Fruit fly (Drosophila melanogaster) whole organism, prepupa: ENCODE data around the gene Wdr24.
A peak's percentile ranks its signal among the peaks of the same experiment; 100 is the strongest.

Experiments
- Blimp-1 ChIP-seq: fragments of 200-800 bp; sonication (Bioruptor generic); optimal IDR thresholded peaks from 3 replicates; lab custom pipeline; 2017; ENCODE audit warnings: missing biosample characterization, missing genetic modification characterization, mild to moderate bottlenecking, moderate library complexity, missing genetic modification reagents
- CG10631 ChIP-seq: fragments of 200-800 bp; sonication (Bioruptor generic); optimal IDR thresholded peaks from 2 replicates; lab custom pipeline; 2016; ENCODE audit warnings: missing biosample characterization, missing genetic modification characterization
- CG11294 ChIP-seq: fragments of 200-800 bp; sonication (Bioruptor generic); IDR thresholded peaks from 2 replicates; pipeline ENCODE4 v1.3.6; 2022; ENCODE audit warnings: missing biosample characterization, missing genetic modification characterization
- CG11762 ChIP-seq: fragments of 200-800 bp; sonication (Bioruptor generic); optimal IDR thresholded peaks from 3 replicates; lab custom pipeline; 2016; ENCODE audit warnings: missing biosample characterization, missing genetic modification characterization; ENCODE audit not compliant: insufficient read depth
- CG11902 ChIP-seq: fragments of 200-800 bp; sonication (Bioruptor generic); optimal IDR thresholded peaks from 3 replicates; lab custom pipeline; 2016; ENCODE audit warnings: missing biosample characterization, missing genetic modification characterization
- CG15336 ChIP-seq: fragments of 200-800 bp; sonication (Bioruptor generic); IDR thresholded peaks from 2 replicates; pipeline ENCODE4 v1.3.6; 2022; ENCODE audit warnings: missing biosample characterization, missing genetic modification characterization
- CG1621 ChIP-seq: fragments of 200-800 bp; sonication (Bioruptor generic); optimal IDR thresholded peaks from 3 replicates; lab custom pipeline; 2018; ENCODE audit warnings: missing biosample characterization, mild to moderate bottlenecking, missing genetic modification characterization
- CG16779 ChIP-seq: fragments of 200-800 bp; sonication (Bioruptor generic); optimal IDR thresholded peaks from 3 replicates; lab custom pipeline; 2017; ENCODE audit warnings: missing biosample characterization, mild to moderate bottlenecking, missing genetic modification characterization
- CG3032 ChIP-seq: fragments of 200-800 bp; optimal IDR thresholded peaks from 2 replicates; lab custom pipeline; 2019; ENCODE audit warnings: missing biosample characterization, mild to moderate bottlenecking, missing genetic modification characterization, moderate library complexity
- CG31627 ChIP-seq: fragments of 200-800 bp; sonication (Bioruptor generic); optimal IDR thresholded peaks from 3 replicates; lab custom pipeline; 2016; ENCODE audit warnings: missing biosample characterization, missing genetic modification characterization
- CG6163 ChIP-seq: fragments of 200-800 bp; sonication (Bioruptor generic); IDR thresholded peaks from 3 replicates; pipeline ENCODE4 v1.3.6; 2022; ENCODE audit warnings: missing biosample characterization, missing genetic modification characterization
- CG6276 ChIP-seq: fragments of 200-800 bp; sonication (Bioruptor generic); optimal IDR thresholded peaks from 2 replicates; lab custom pipeline; 2017; ENCODE audit warnings: missing biosample characterization, mild to moderate bottlenecking, missing genetic modification characterization
- CG6792 ChIP-seq: fragments of 200-800 bp; sonication (Bioruptor generic); optimal IDR thresholded peaks from 3 replicates; lab custom pipeline; 2016; ENCODE audit warnings: missing biosample characterization, missing genetic modification characterization
- CG6808 ChIP-seq: fragments of 200-800 bp; sonication (Bioruptor generic); optimal IDR thresholded peaks from 3 replicates; lab custom pipeline; 2017; ENCODE audit warnings: missing biosample characterization, missing genetic modification characterization, mild to moderate bottlenecking, moderate library complexity, missing genetic modification reagents
- CG6854 ChIP-seq: fragments of 200-800 bp; sonication (Bioruptor generic); optimal IDR thresholded peaks from 2 replicates; lab custom pipeline; 2017; ENCODE audit warnings: missing biosample characterization, mild to moderate bottlenecking, missing genetic modification characterization
- CG8119 ChIP-seq: fragments of 200-800 bp; sonication (Bioruptor generic); IDR thresholded peaks from 3 replicates; pipeline ENCODE4 v1.3.6; 2022; ENCODE audit warnings: missing biosample characterization, missing genetic modification characterization
- CG8319 ChIP-seq: fragments of 200-800 bp; sonication (Bioruptor generic); optimal IDR thresholded peaks from 3 replicates; lab custom pipeline; 2016; ENCODE audit warnings: missing biosample characterization, missing genetic modification characterization
- CG8632 ChIP-seq: fragments of 200-800 bp; sonication (Bioruptor generic); optimal IDR thresholded peaks from 3 replicates; lab custom pipeline; 2016; ENCODE audit warnings: missing biosample characterization, missing genetic modification characterization
- CG9139 ChIP-seq: fragments of 200-800 bp; sonication (Bioruptor generic); optimal IDR thresholded peaks from 3 replicates; lab custom pipeline; 2017; ENCODE audit warnings: missing biosample characterization, mild to moderate bottlenecking, missing genetic modification characterization
- Eip75B ChIP-seq: fragments of 200-800 bp; sonication (Bioruptor generic); optimal IDR thresholded peaks from 3 replicates; lab custom pipeline; 2016; ENCODE audit warnings: missing biosample characterization, missing genetic modification characterization
- Eip93F ChIP-seq: fragments of 200-800 bp; sonication (Bioruptor generic); optimal IDR thresholded peaks from 2 replicates; lab custom pipeline; 2016; ENCODE audit warnings: missing biosample characterization, mild to moderate bottlenecking, missing genetic modification characterization
- Ets21C ChIP-seq: fragments of 200-800 bp; sonication (Bioruptor generic); optimal IDR thresholded peaks from 3 replicates; lab custom pipeline; 2016; ENCODE audit warnings: missing biosample characterization, missing genetic modification characterization
- Ets96B ChIP-seq: fragments of 200-800 bp; optimal IDR thresholded peaks from 2 replicates; lab custom pipeline; 2019; ENCODE audit warnings: missing biosample characterization, mild to moderate bottlenecking, missing genetic modification characterization, moderate library complexity
- Gug ChIP-seq: fragments of 200-800 bp; sonication (Bioruptor generic); IDR thresholded peaks from 2 replicates; pipeline ENCODE4 v1.3.6; 2022; ENCODE audit warnings: missing biosample characterization, missing genetic modification characterization
- Hr38 ChIP-seq: sonication (Bioruptor generic); optimal IDR thresholded peaks from 2 replicates; lab custom pipeline; 2016; ENCODE audit warnings: missing biosample characterization, missing genetic modification characterization
- Hr4 ChIP-seq: fragments of 200-800 bp; sonication (Bioruptor generic); optimal IDR thresholded peaks from 3 replicates; lab custom pipeline; 2016; ENCODE audit warnings: missing biosample characterization, missing genetic modification characterization
- Lpt ChIP-seq: fragments of 200-800 bp; sonication (Bioruptor generic); optimal IDR thresholded peaks from 3 replicates; lab custom pipeline; 2016; ENCODE audit warnings: missing biosample characterization, missing genetic modification characterization
- OdsH ChIP-seq: fragments of 200-800 bp; sonication (Bioruptor generic); optimal IDR thresholded peaks from 3 replicates; lab custom pipeline; 2016; ENCODE audit warnings: missing biosample characterization, missing genetic modification characterization
- Smox ChIP-seq: fragments of 200-800 bp; sonication (Bioruptor generic); optimal IDR thresholded peaks from 3 replicates; lab custom pipeline; 2016; ENCODE audit warnings: missing biosample characterization, missing genetic modification characterization
- Sox102F ChIP-seq: fragments of 200-800 bp; sonication (Bioruptor generic); optimal IDR thresholded peaks from 2 replicates; lab custom pipeline; 2016; ENCODE audit warnings: missing biosample characterization, mild to moderate bottlenecking, missing genetic modification characterization
- Sox14 ChIP-seq: fragments of 200-800 bp; sonication (Bioruptor generic); optimal IDR thresholded peaks from 3 replicates; lab custom pipeline; 2016; ENCODE audit warnings: missing biosample characterization, missing genetic modification characterization
- Sox15 ChIP-seq: fragments of 200-800 bp; sonication (Bioruptor generic); optimal IDR thresholded peaks from 3 replicates; lab custom pipeline; 2016; ENCODE audit warnings: missing biosample characterization, missing genetic modification characterization
- achi ChIP-seq: fragments of 200-800 bp; sonication (Bioruptor generic); optimal IDR thresholded peaks from 3 replicates; lab custom pipeline; 2016; ENCODE audit warnings: missing biosample characterization, missing genetic modification characterization
- acj6 ChIP-seq: fragments of 200-800 bp; sonication (Bioruptor generic); optimal IDR thresholded peaks from 3 replicates; lab custom pipeline; 2016; ENCODE audit warnings: missing biosample characterization, missing genetic modification characterization
- cyc ChIP-seq: fragments of 200-800 bp; sonication (Bioruptor generic); optimal IDR thresholded peaks from 3 replicates; lab custom pipeline; 2016; ENCODE audit warnings: missing biosample characterization, missing genetic modification characterization
- dac ChIP-seq: fragments of 200-800 bp; sonication (Bioruptor generic); optimal IDR thresholded peaks from 2 replicates; lab custom pipeline; 2017; ENCODE audit warnings: missing biosample characterization, mild to moderate bottlenecking, missing genetic modification characterization
- dsx ChIP-seq: fragments of 200-800 bp; optimal IDR thresholded peaks from 3 replicates; lab custom pipeline; 2019; ENCODE audit warnings: missing biosample characterization, mild to moderate bottlenecking, missing genetic modification characterization, moderate library complexity; ENCODE audit not compliant: poor library complexity, severe bottlenecking
- eg ChIP-seq: fragments of 200-800 bp; sonication (Bioruptor generic); IDR thresholded peaks from 3 replicates; pipeline ENCODE4 v1.3.6; 2022; ENCODE audit warnings: missing biosample characterization, missing genetic modification characterization
- fd59A ChIP-seq: fragments of 200-800 bp; sonication (Bioruptor generic); optimal IDR thresholded peaks from 2 replicates; lab custom pipeline; 2017; ENCODE audit warnings: missing biosample characterization, mild to moderate bottlenecking, missing genetic modification characterization, missing genetic modification reagents
- fd85E ChIP-seq: fragments of 200-800 bp; sonication (Bioruptor generic); optimal IDR thresholded peaks from 3 replicates; lab custom pipeline; 2016; ENCODE audit warnings: missing biosample characterization, missing genetic modification characterization
- fkh ChIP-seq: fragments of 200-800 bp; sonication (Bioruptor generic); optimal IDR thresholded peaks from 3 replicates; lab custom pipeline; 2017; ENCODE audit warnings: missing biosample characterization, mild to moderate bottlenecking, missing genetic modification characterization, moderate library complexity
- lz ChIP-seq: fragments of 200-800 bp; sonication (Bioruptor generic); optimal IDR thresholded peaks from 3 replicates; lab custom pipeline; 2016; ENCODE audit warnings: missing biosample characterization, missing genetic modification characterization
- net ChIP-seq: fragments of 200-800 bp; sonication (Bioruptor generic); optimal IDR thresholded peaks from 3 replicates; lab custom pipeline; 2016; ENCODE audit warnings: missing biosample characterization, missing genetic modification characterization
- pdm3 ChIP-seq: fragments of 200-800 bp; sonication (Bioruptor generic); optimal IDR thresholded peaks from 3 replicates; lab custom pipeline; 2016; ENCODE audit warnings: missing biosample characterization, missing genetic modification characterization
- salr ChIP-seq, 2 experiments: fragments of 200-800 bp; sonication (Bioruptor generic); optimal IDR thresholded peaks; 3 replicates each; lab custom pipeline; 2016 to 2018; ENCODE audit warnings: missing biosample characterization in 2 of 2, missing genetic modification characterization in 2 of 2, mild to moderate bottlenecking in 1 of 2
- spab ChIP-seq: fragments of 200-800 bp; sonication (Bioruptor generic); optimal IDR thresholded peaks from 2 replicates; lab custom pipeline; 2017; ENCODE audit warnings: missing biosample characterization, mild to moderate bottlenecking, missing genetic modification characterization, missing genetic modification reagents
- ss ChIP-seq, 2 experiments: fragments of 200-800 bp; sonication (Bioruptor generic); optimal IDR thresholded peaks; 2 replicates in 1 of 2; 3 replicates in 1 of 2; lab custom pipeline; 2017 to 2018; ENCODE audit warnings: mild to moderate bottlenecking in 2 of 2, missing biosample characterization in 2 of 2, missing genetic modification characterization in 2 of 2, moderate library complexity in 1 of 2
- vri ChIP-seq: fragments of 200-800 bp; sonication (Bioruptor generic); optimal IDR thresholded peaks from 3 replicates; lab custom pipeline; 2016; ENCODE audit warnings: missing biosample characterization, mild to moderate bottlenecking, missing genetic modification characterization

Gene Wdr24

dm6 chr3R:29772795-29773331, 28.0 kb upstream of the Wdr24 start (continued):
- TF ChIP-seq CG15336 (GFP tag; lab: Robert Waterston, UW) = peak; percentile 63

- TF ChIP-seq Sox102F (GFP tag; lab: Kevin White, UChicago) (no peak), lz (peak; percentile 61), Eip93F (no peak), Lpt (no peak), Sox15 (GFP tag; lab: Kevin White, UChicago) (no peak), pdm3 (GFP tag; lab: Kevin White, UChicago) (peak; percentile 45), Ets96B (peak; percentile 16), dsx (GFP tag; lab: Kevin White, UChicago) (no peak), CG6792 (GFP tag; lab: Kevin White, UChicago) (peak; percentile 30), salr (GFP tag; optimal IDR thresholded peaks at IDR 0.05; lab: Kevin White, UChicago) (peak in 1 of 2 experiments; percentile 60), CG8319 (no peak), Smox (peak; percentile 36), fd85E (GFP tag; lab: Kevin White, UChicago) (no peak), Sox14 (GFP tag; lab: Kevin White, UChicago) (no peak), CG11294 (GFP tag; lab: Robert Waterston, UW) (no peak), CG9139 (GFP tag; lab: Kevin White, UChicago) (no peak), CG1621 (tag; lab: Kevin White, UChicago) (no peak), CG3032 (peak; percentile 52), CG15336 (GFP tag; lab: Robert Waterston, UW) (no peak), CG6854 (GFP tag; lab: Kevin White, UChicago) (no peak), dac (GFP tag; lab: Kevin White, UChicago) (no peak), Hr38 (GFP tag; lab: Kevin White, UChicago) (no peak), CG16779 (tag; lab: Kevin White, UChicago) (no peak), CG6163 (GFP tag; lab: Robert Waterston, UW) (peak; percentile 74), Blimp-1 (peak; percentile 16), CG11762 (GFP tag; lab: Kevin White, UChicago) (no peak), CG8119 (GFP tag; lab: Robert Waterston, UW) (no peak), ss (GFP tag; optimal IDR thresholded peaks at IDR 0.05; lab: Kevin White, UChicago) (no peak), fkh (GFP tag; lab: Kevin White, UChicago) (no peak), Hr4 (no peak), Gug (GFP tag; lab: Robert Waterston, UW) (no peak), achi (GFP tag; lab: Kevin White, UChicago) (peak; percentile 69), acj6 (GFP tag; lab: Kevin White, UChicago) (no peak), fd59A (GFP tag; lab: Kevin White, UChicago) (peak; percentile 20), CG6276 (GFP tag; lab: Kevin White, UChicago) (peak; percentile 23), OdsH (GFP tag; lab: Kevin White, UChicago) (peak; percentile 27), Ets21C (GFP tag; lab: Kevin White, UChicago) (peak; percentile 10), Eip75B (GFP tag; lab: Kevin White, UChicago) (peak; percentile 18), CG11902 (GFP tag; lab: Kevin White, UChicago) (peak; percentile 28), vri (GFP tag; lab: Kevin White, UChicago) (no peak), CG6808 (peak; percentile 63), CG10631 (GFP tag; lab: Kevin White, UChicago) (peak; percentile 65), CG8632 (no peak), eg (GFP tag; lab: Robert Waterston, UW) (no peak; the same call in 2 of the 3 replicates), cyc (GFP tag; lab: Kevin White, UChicago) (peak; percentile 42), net (GFP tag; lab: Kevin White, UChicago) (no peak), spab (peak; percentile 51), CG31627 (peak; percentile 40)
Measured at dm6 chr3R:29772090-29772794, 27.4 kb upstream of the Wdr24 start.
